Worm (Caenorhabditis elegans): ENCODE measurements around the gene gcy-12.

ce11 chrII:5308961-5309360 is 2.9 kb upstream of the gcy-12 start:
- TF ChIP-seq fkh-10 (GFP tag; optimal IDR thresholded peaks at IDR 0.05) (no peak), nhr-76 (tag; optimal IDR thresholded peaks at IDR 0.05) (no peak), lin-13 (GFP tag; optimal IDR thresholded peaks at IDR 0.05) (no peak)

All from whole organism, L1 larva.